Worm (Caenorhabditis elegans): ENCODE results near the gene str-6.
"Not testable (repeated sequence)": the region's sequence is repeated elsewhere in the genome, so short reads cannot be mapped to it uniquely, and the experiment has no call there.

Gene str-6

ce11 chrV:15757645-15758044 is 7.6 kb upstream of the str-6 start:
- TF ChIP-seq him-1 (tag; optimal IDR thresholded peaks at IDR 0.05) (no peak), W03F9.2 (tag; optimal IDR thresholded peaks at IDR 0.05) (no peak), dao-5 (tag; optimal IDR thresholded peaks at IDR 0.05) (no peak)

ce11 chrV:15754731-15755130 is 4.7 kb upstream of the str-6 start, which contains the start of gene str-8:
Gene str-8, plus strand, starts transcription at chrV:15755031.
- not testable (repeated sequence) for TF ChIP-seq him-1, W03F9.2, dao-5 (tag; optimal IDR thresholded peaks at IDR 0.05)

- TF ChIP-seq him-1, dao-5, W03F9.2 (tag; optimal IDR thresholded peaks at IDR 0.05): not testable (repeated sequence)
These were observed 2.9 kb upstream of the str-6 start, which contains the start of gene str-5 for ce11 chrV:15752941-15753340. Gene str-5, plus strand, starts transcription at chrV:15753241.

ce11 chrV:15752049-15752448 is 2.0 kb upstream of the str-6 start, which contains the start of gene str-43:
Gene str-43, minus strand, starts transcription at chrV:15752149.
- TF ChIP-seq dao-5 (tag; optimal IDR thresholded peaks at IDR 0.05) (no peak), him-1 (tag; optimal IDR thresholded peaks at IDR 0.05) (no peak), W03F9.2 (tag; optimal IDR thresholded peaks at IDR 0.05) (no peak)

ce11 chrV:15748343-15748742 is 1.7 kb downstream of the str-6 start, which contains the start of gene T23D5.8:
Gene T23D5.8, minus strand, starts transcription at chrV:15748443.
- TF ChIP-seq dao-5, him-1, W03F9.2 (tag; optimal IDR thresholded peaks at IDR 0.05): not testable (repeated sequence)

- not testable (repeated sequence) for TF ChIP-seq W03F9.2, dao-5, him-1 (tag; optimal IDR thresholded peaks at IDR 0.05)
These were observed 5.7 kb downstream of the str-6 start, which contains the start of gene str-19 for ce11 chrV:15744366-15744765. Gene str-19, minus strand, starts transcription at chrV:15744466.

- TF ChIP-seq him-1 (tag; optimal IDR thresholded peaks at IDR 0.05) (no peak), W03F9.2 (tag; optimal IDR thresholded peaks at IDR 0.05) (no peak), dao-5 (tag; optimal IDR thresholded peaks at IDR 0.05) (no peak)
These were observed 8.2 kb downstream of the str-6 start, which contains the start of gene str-18 for ce11 chrV:15741851-15742250. Gene str-18, minus strand, starts transcription at chrV:15741951.

- no peak for TF ChIP-seq W03F9.2 (tag; optimal IDR thresholded peaks at IDR 0.05)
- TF ChIP-seq dao-5 (tag; optimal IDR thresholded peaks at IDR 0.05), result no peak
- TF ChIP-seq him-1 (tag; optimal IDR thresholded peaks at IDR 0.05), result no peak
These were observed 14.3 kb downstream of the str-6 start, which contains the start of gene str-27 for ce11 chrV:15735720-15736119. Gene str-27, minus strand, starts transcription at chrV:15735820.

- TF ChIP-seq W03F9.2 (tag; optimal IDR thresholded peaks at IDR 0.05), result no peak
- no peak for TF ChIP-seq dao-5 (tag; optimal IDR thresholded peaks at IDR 0.05)
- no peak for TF ChIP-seq him-1 (tag; optimal IDR thresholded peaks at IDR 0.05)
These were observed 16.5 kb downstream of the str-6 start, which contains the start of gene T23D5.3 for ce11 chrV:15733568-15733967. Gene T23D5.3, minus strand, starts transcription at chrV:15733668.

- no peak for TF ChIP-seq him-1 (tag; optimal IDR thresholded peaks at IDR 0.05)
- TF ChIP-seq dao-5 (tag; optimal IDR thresholded peaks at IDR 0.05), result no peak
- no peak for TF ChIP-seq W03F9.2 (tag; optimal IDR thresholded peaks at IDR 0.05)
These were observed 17.0 kb downstream of the str-6 start for ce11 chrV:15733020-15733419.

ce11 chrV:15732209-15732608 is 17.8 kb downstream of the str-6 start, which contains the start of gene str-38:
Gene str-38, minus strand, starts transcription at chrV:15732309.
- TF ChIP-seq W03F9.2 (tag; optimal IDR thresholded peaks at IDR 0.05), result no peak
- TF ChIP-seq him-1 (tag; optimal IDR thresholded peaks at IDR 0.05), result no peak
- TF ChIP-seq dao-5 (tag; optimal IDR thresholded peaks at IDR 0.05), result no peak

ce11 chrV:15730459-15730858 is 19.6 kb downstream of the str-6 start, which contains the start of gene Y6E2A.10:
Gene Y6E2A.10, minus strand, starts transcription at chrV:15730559.
- TF ChIP-seq dao-5 (tag; optimal IDR thresholded peaks at IDR 0.05) (no peak), W03F9.2 (tag; optimal IDR thresholded peaks at IDR 0.05) (no peak)

- TF ChIP-seq him-1 (tag; optimal IDR thresholded peaks at IDR 0.05), result no peak
- no peak for TF ChIP-seq dao-5 (tag; optimal IDR thresholded peaks at IDR 0.05)
- no peak for TF ChIP-seq W03F9.2 (tag; optimal IDR thresholded peaks at IDR 0.05)
These were observed 23.4 kb downstream of the str-6 start, which contains the start of the genes irld-57 and sfxn-1.3 for ce11 chrV:15726610-15727009. Gene irld-57, minus strand, starts transcription at chrV:15726710. Gene sfxn-1.3, plus strand, starts transcription at chrV:15726841.

ce11 chrV:15721888-15722287 is 28.1 kb downstream of the str-6 start, which contains the start of gene srh-140:
Gene srh-140, plus strand, starts transcription at chrV:15722188.
- TF ChIP-seq dao-5 (tag; optimal IDR thresholded peaks at IDR 0.05), result no peak
